Worm (Caenorhabditis elegans) whole organism, young adult: ENCODE measurements around the gene fem-2.
A peak's percentile ranks its signal among the peaks of the same experiment; 100 is the strongest.

Source experiments
- B0261.1 ChIP-seq: sonication (generic microtip); optimal IDR thresholded peaks from 2 replicates; lab custom pipeline; 2016; ENCODE audit warnings: mild to moderate bottlenecking, missing genetic modification characterization, moderate library complexity, missing compliant biosample characterization
- C17E4.6 ChIP-seq: fragments of 200-800 bp; sonication (Bioruptor generic); IDR thresholded peaks from 2 replicates; pipeline ENCODE4 v1.3.6; 2022; ENCODE audit warnings: missing genetic modification reagents, missing genetic modification characterization, missing compliant biosample characterization
- D2030.7 ChIP-seq: fragments of 200-800 bp; sonication (Bioruptor generic); IDR thresholded peaks from 2 replicates; pipeline ENCODE4 v1.3.6; 2022; ENCODE audit warnings: missing genetic modification reagents, missing genetic modification characterization, missing compliant biosample characterization
- F23B12.7 ChIP-seq: sonication (generic microtip); optimal IDR thresholded peaks from 2 replicates; lab custom pipeline; 2017; ENCODE audit warnings: missing genetic modification characterization, mild to moderate bottlenecking, missing compliant biosample characterization, antibody characterized with exemption, moderate library complexity; ENCODE audit not compliant: insufficient read depth
- Y67H2A.10 ChIP-seq: fragments of 200-800 bp; sonication (Bioruptor generic); conservative IDR thresholded peaks from 2 replicates; pipeline ENCODE4 v1.3.6; 2022; ENCODE audit warnings: missing genetic modification reagents, missing genetic modification characterization, missing compliant biosample characterization
- aptf-2 ChIP-seq: fragments of 200-800 bp; sonication (Bioruptor generic); conservative IDR thresholded peaks from 2 replicates; pipeline ENCODE4 v1.3.6; 2022; ENCODE audit warnings: missing genetic modification reagents, missing genetic modification characterization, missing compliant biosample characterization
- attf-6 ChIP-seq: fragments of 200-800 bp; sonication (Bioruptor generic); IDR thresholded peaks from 2 replicates; pipeline ENCODE4 v1.3.6; 2022; ENCODE audit warnings: missing genetic modification reagents, missing genetic modification characterization, missing compliant biosample characterization
- ceh-100 ChIP-seq: fragments of 200-800 bp; sonication (Bioruptor generic); IDR thresholded peaks from 2 replicates; pipeline ENCODE4 v1.3.6; 2022; ENCODE audit warnings: missing genetic modification reagents, missing genetic modification characterization, missing compliant biosample characterization
- ceh-27 ChIP-seq: fragments of 200-800 bp; sonication (Bioruptor generic); optimal IDR thresholded peaks from 2 replicates; lab custom pipeline; 2018; ENCODE audit warnings: mild to moderate bottlenecking, missing genetic modification characterization, moderate library complexity, missing compliant biosample characterization
- ceh-40 ChIP-seq: fragments of 200-800 bp; sonication (Bioruptor generic); IDR thresholded peaks from 2 replicates; pipeline ENCODE4 v1.3.6; 2022; ENCODE audit warnings: missing genetic modification characterization, missing compliant biosample characterization
- dox-1 ChIP-seq: fragments of 200-800 bp; sonication (Bioruptor generic); IDR thresholded peaks from 2 replicates; pipeline ENCODE4 v1.3.6; 2022; ENCODE audit warnings: missing genetic modification reagents, missing genetic modification characterization, missing compliant biosample characterization
- egrh-3 ChIP-seq: fragments of 200-800 bp; sonication (Bioruptor generic); IDR thresholded peaks from 2 replicates; pipeline ENCODE4 v1.3.6; 2022; ENCODE audit warnings: missing genetic modification reagents, missing genetic modification characterization, missing compliant biosample characterization
- fkh-3 ChIP-seq: sonication (generic microtip); optimal IDR thresholded peaks from 2 replicates; lab custom pipeline; 2016; ENCODE audit warnings: mild to moderate bottlenecking, missing genetic modification characterization, missing compliant biosample characterization
- hmg-1.2 ChIP-seq: fragments of 200-800 bp; sonication (Bioruptor generic); IDR thresholded peaks from 2 replicates; pipeline ENCODE4 v1.3.6; 2022; ENCODE audit warnings: missing genetic modification reagents, missing genetic modification characterization, missing compliant biosample characterization
- hrde-1 ChIP-seq: sonication (generic microtip); optimal IDR thresholded peaks from 2 replicates; lab custom pipeline; 2016; ENCODE audit warnings: missing genetic modification characterization, mild to moderate bottlenecking, missing compliant biosample characterization, moderate library complexity, missing genotype, missing genetic modification reagents, borderline replicate concordance
- lin-26 ChIP-seq: fragments of 200-800 bp; sonication (Bioruptor generic); IDR thresholded peaks from 2 replicates; pipeline ENCODE4 v1.3.6; 2022; ENCODE audit warnings: missing genetic modification reagents, missing genetic modification characterization, missing compliant biosample characterization
- lsy-27 ChIP-seq: sonication (generic microtip); optimal IDR thresholded peaks from 2 replicates; lab custom pipeline; 2017; ENCODE audit warnings: missing genetic modification characterization, mild to moderate bottlenecking, missing compliant biosample characterization, antibody characterized with exemption, missing genotype, borderline replicate concordance; ENCODE audit not compliant: insufficient read depth
- mcd-1 ChIP-seq: fragments of 200-800 bp; sonication (Bioruptor generic); IDR thresholded peaks from 2 replicates; pipeline ENCODE4 v1.3.6; 2022; ENCODE audit warnings: missing genetic modification reagents, missing genetic modification characterization, missing compliant biosample characterization
- mes-4 ChIP-seq: sonication (generic microtip); optimal IDR thresholded peaks from 2 replicates; lab custom pipeline; 2016; ENCODE audit warnings: missing genotype, missing genetic modification characterization, missing compliant biosample characterization
- nfya-1 ChIP-seq: sonication (generic microtip); optimal IDR thresholded peaks from 2 replicates; lab custom pipeline; 2017; ENCODE audit warnings: antibody characterized with exemption, missing compliant biosample characterization, missing genetic modification characterization, borderline replicate concordance; ENCODE audit not compliant: insufficient read depth
- nhr-27 ChIP-seq: fragments of 200-800 bp; sonication (Bioruptor generic); optimal IDR thresholded peaks from 2 replicates; lab custom pipeline; 2018; ENCODE audit warnings: mild to moderate bottlenecking, missing genetic modification characterization, moderate library complexity, missing compliant biosample characterization
- zfh-2 ChIP-seq: fragments of 200-800 bp; sonication (Bioruptor generic); conservative IDR thresholded peaks from 2 replicates; pipeline ENCODE4 v1.3.6; 2022; ENCODE audit warnings: missing genetic modification reagents, missing genetic modification characterization, missing compliant biosample characterization
- zim-3 ChIP-seq: sonication (generic microtip); optimal IDR thresholded peaks from 2 replicates; lab custom pipeline; 2017; ENCODE audit warnings: mild to moderate bottlenecking, missing genetic modification characterization, moderate library complexity, missing compliant biosample characterization
- ztf-25 ChIP-seq: fragments of 200-800 bp; sonication (Bioruptor generic); IDR thresholded peaks from 2 replicates; pipeline ENCODE4 v1.3.6; 2022; ENCODE audit warnings: missing genetic modification reagents, missing genetic modification characterization, missing compliant biosample characterization
- ztf-28 ChIP-seq: fragments of 200-800 bp; sonication (Bioruptor generic); IDR thresholded peaks from 2 replicates; pipeline ENCODE4 v1.3.6; 2022; ENCODE audit warnings: missing genetic modification reagents, missing genetic modification characterization, missing compliant biosample characterization

The fem-2 gene

ce11 chrIII:598168-598567 lies 36.3 kb downstream of the fem-2 start (continued):
- peak; percentile 32; the same call in 1 of the 2 replicates for TF ChIP-seq mcd-1 (GFP tag; lab: Robert Waterston, UW)
- peak; percentile 35 for TF ChIP-seq ceh-27
- TF ChIP-seq, all 124 proteins: peak for 14

ce11 chrIII:595449-595848 lies 39.0 kb downstream of the fem-2 start:
- TF ChIP-seq attf-6 (GFP tag; lab: Robert Waterston, UW) (no peak), ceh-40 (no peak), egrh-3 (peak; percentile 42; the same call in 1 of the 2 replicates), zfh-2 (GFP tag; lab: Robert Waterston, UW) (peak; percentile 70), ztf-28 (GFP tag; lab: Robert Waterston, UW) (0 out of 2 replicates have a peak, but pooled peaks have one; percentile 36), aptf-2 (GFP tag; lab: Robert Waterston, UW) (no peak), F23B12.7 (no peak)

- no peak for TF ChIP-seq hmg-1.2
- TF ChIP-seq Y67H2A.10 (GFP tag; lab: Robert Waterston, UW): no peak
- TF ChIP-seq lsy-27 (tag; lab: Kevin White, UChicago): no peak
- TF ChIP-seq ceh-100 (GFP tag; lab: Robert Waterston, UW): no peak
- TF ChIP-seq lin-26 (GFP tag; lab: Robert Waterston, UW): no peak
- no peak for TF ChIP-seq zim-3 (tag; lab: Kevin White, UChicago)
- TF ChIP-seq B0261.1 (tag; lab: Kevin White, UChicago): no peak
- TF ChIP-seq C17E4.6 (GFP tag; lab: Robert Waterston, UW): no peak
- TF ChIP-seq ztf-25 (GFP tag; lab: Robert Waterston, UW): no peak
- TF ChIP-seq mes-4 (tag; lab: Kevin White, UChicago): no peak
- no peak for TF ChIP-seq nfya-1 (tag; lab: Kevin White, UChicago)
- no peak for TF ChIP-seq nhr-27
- no peak for TF ChIP-seq D2030.7 (GFP tag; lab: Robert Waterston, UW)
- no peak for TF ChIP-seq hrde-1 (tag; lab: Kevin White, UChicago)
- TF ChIP-seq fkh-3: no peak
- no peak for TF ChIP-seq dox-1 (GFP tag; lab: Robert Waterston, UW)
These were observed 47.4 kb downstream of the fem-2 start, which contains the start of gene helq-1 for ce11 chrIII:587009-587408. Gene helq-1 (minus strand): TSS chrIII:587109.
